Fruit fly (Drosophila melanogaster): ENCODE results near the gene CG46281.

CG46281 gene

dm6 chr3R:13063746-13064592, 33.9 kb upstream of the CG46281 start (continued):
- TF ChIP-seq CG12659 (GFP tag; optimal IDR thresholded peaks at IDR 0.05) (no peak), Abd-B (GFP tag; optimal IDR thresholded peaks at IDR 0.05) (no peak), CG30020 (tag; optimal IDR thresholded peaks at IDR 0.05) (no peak), lilli (GFP tag; optimal IDR thresholded peaks at IDR 0.05) (no peak), CG17359 (tag; optimal IDR thresholded peaks at IDR 0.05) (no peak), al (GFP tag; IDR thresholded peaks at IDR 0.05) (no peak), ssp (GFP tag; IDR thresholded peaks at IDR 0.05) (no peak), Antp (GFP tag; optimal IDR thresholded peaks at IDR 0.05) (no peak), kay (GFP tag; optimal IDR thresholded peaks at IDR 0.05) (no peak), CG4730 (GFP tag; IDR thresholded peaks at IDR 0.05) (no peak), abd-A (tag; optimal IDR thresholded peaks at IDR 0.05) (peak; percentile 93), Lim3 (GFP tag; IDR thresholded peaks at IDR 0.05) (no peak), CG11504 (tag; optimal IDR thresholded peaks at IDR 0.05) (no peak), Atf-2 (GFP tag; optimal IDR thresholded peaks at IDR 0.05) (no peak), jing (GFP tag; optimal IDR thresholded peaks at IDR 0.05) (peak; percentile 19), CG12071 (GFP tag; optimal IDR thresholded peaks at IDR 0.05) (no peak), CG14014 (GFP tag; IDR thresholded peaks at IDR 0.05) (no peak), CG10274 (GFP tag; optimal IDR thresholded peaks at IDR 0.05) (no peak), scrt (GFP tag; optimal IDR thresholded peaks at IDR 0.05) (no peak), sd (tag; optimal IDR thresholded peaks at IDR 0.05) (no peak), sc (optimal IDR thresholded peaks at IDR 0.05) (no peak), sc (GFP tag; optimal IDR thresholded peaks at IDR 0.05) (no peak), CG6683 (GFP tag; optimal IDR thresholded peaks at IDR 0.05) (no peak), lmd (GFP tag; IDR thresholded peaks at IDR 0.05) (no peak; the same call in 1 of the 2 replicates), Taf1 (GFP tag; IDR thresholded peaks at IDR 0.05) (no peak), Oaz (GFP tag; IDR thresholded peaks at IDR 0.05) (no peak), CG30431 (GFP tag; optimal IDR thresholded peaks at IDR 0.05) (no peak), CG13424 (tag; optimal IDR thresholded peaks at IDR 0.05) (peak; percentile 3), nmo (GFP tag; optimal IDR thresholded peaks at IDR 0.05) (peak; percentile 46), lola (GFP tag; optimal IDR thresholded peaks at IDR 0.05) (peak in 2 of 3 experiments; percentile 1 to 91), CG14710 (tag; optimal IDR thresholded peaks at IDR 0.05) (no peak), CG31224 (GFP tag; IDR thresholded peaks at IDR 0.05) (no peak), hth (optimal IDR thresholded peaks at IDR 0.05) (no peak), Fer2 (tag; optimal IDR thresholded peaks at IDR 0.05) (no peak), shn (GFP tag; optimal IDR thresholded peaks at IDR 0.05) (no peak), trh (GFP tag; optimal IDR thresholded peaks at IDR 0.05) (no peak), vfl (GFP tag; optimal IDR thresholded peaks at IDR 0.05) (no peak), CG2202 (tag; optimal IDR thresholded peaks at IDR 0.05) (no peak), CG15011 (GFP tag; optimal IDR thresholded peaks at IDR 0.05) (no peak), CG10209 (GFP tag; optimal IDR thresholded peaks at IDR 0.05) (no peak), amos (GFP tag; IDR thresholded peaks at IDR 0.05; ENCODE audit: partially characterized antibody) (no peak), Elba2 (GFP tag; optimal IDR thresholded peaks at IDR 0.05) (no peak), CG8089 (GFP tag; optimal IDR thresholded peaks at IDR 0.05) (no peak), HmgD (GFP tag; optimal IDR thresholded peaks at IDR 0.05) (peak; percentile 64), C15 (GFP tag; IDR thresholded peaks at IDR 0.05) (no peak), pfk (GFP tag; optimal IDR thresholded peaks at IDR 0.05) (no peak), CG8765 (GFP tag; IDR thresholded peaks at IDR 0.05) (no peak), gce (GFP tag; IDR thresholded peaks at IDR 0.05) (no peak), B-H2 (GFP tag; optimal IDR thresholded peaks at IDR 0.05) (no peak), CG7372 (GFP tag; IDR thresholded peaks at IDR 0.05) (no peak)

All from whole organism, embryonic.